Worm (Caenorhabditis elegans) whole organism, L4 larva: Measurements from ENCODE around the gene cri-2.
A peak's percentile ranks its signal among the peaks of the same experiment; 100 is the strongest.

ENCODE experiments used
- F10B5.3 ChIP-seq: sonication (generic microtip); optimal IDR thresholded peaks from 2 replicates; lab custom pipeline; 2016; ENCODE audit warnings: mild to moderate bottlenecking, missing genetic modification characterization, missing compliant biosample characterization
- T20F7.1 ChIP-seq: fragments of 200-800 bp; sonication (Bioruptor generic); optimal IDR thresholded peaks from 2 replicates; lab custom pipeline; 2018; ENCODE audit warnings: mild to moderate bottlenecking, missing genetic modification characterization, missing compliant biosample characterization
- Y105C5A.15 ChIP-seq: fragments of 200-800 bp; sonication (Bioruptor generic); IDR thresholded peaks from 2 replicates; pipeline ENCODE4 v1.3.6; 2022; ENCODE audit warnings: missing genetic modification characterization, missing compliant biosample characterization
- ZK337.2 ChIP-seq: fragments of 200-800 bp; sonication (Bioruptor generic); IDR thresholded peaks from 2 replicates; pipeline ENCODE4 v1.3.6; 2022; ENCODE audit warnings: missing genetic modification reagents, missing genetic modification characterization, missing compliant biosample characterization
- aha-1 ChIP-seq: fragments of 150-350 bp; peaks from one replicate; lab custom pipeline; 2014; ENCODE audit warnings: missing biosample characterization, missing genetic modification characterization
- aly-2 ChIP-seq: sonication (generic microtip); optimal IDR thresholded peaks from 2 replicates; lab custom pipeline; 2018; ENCODE audit warnings: missing biosample characterization, missing genetic modification characterization
- attf-4 ChIP-seq: sonication (generic microtip); optimal IDR thresholded peaks from 3 replicates; lab custom pipeline; 2017; ENCODE audit warnings: missing biosample characterization, missing genetic modification characterization
- ceh-62 ChIP-seq: sonication (generic microtip); optimal IDR thresholded peaks from 2 replicates; lab custom pipeline; 2017; ENCODE audit warnings: missing biosample characterization, missing genetic modification characterization
- daf-12 ChIP-seq: fragments of 150-350 bp; optimal IDR thresholded peaks from 2 replicates; lab custom pipeline; 2014; ENCODE audit warnings: missing biosample characterization, missing genetic modification reagents, missing genetic modification characterization
- daf-16 ChIP-seq, 3 experiments: sonication (generic microtip); optimal IDR thresholded peaks; 2 replicates each; lab custom pipeline; 2016 to 2017; ENCODE audit warnings: missing genetic modification characterization in 3 of 3, missing genetic modification reagents in 3 of 3, mild to moderate bottlenecking in 2 of 3, missing compliant biosample characterization in 2 of 3, missing biosample characterization in 1 of 3, moderate library complexity in 1 of 3
- dmd-8 ChIP-seq: fragments of 200-800 bp; sonication (Bioruptor generic); IDR thresholded peaks from 2 replicates; pipeline ENCODE4 v1.3.6; 2022; ENCODE audit warnings: missing genetic modification characterization, missing compliant biosample characterization
- egl-27 ChIP-seq: sonication (generic microtip); optimal IDR thresholded peaks from 3 replicates; lab custom pipeline; 2017; ENCODE audit warnings: missing biosample characterization, missing genetic modification reagents, missing genetic modification characterization
- fkh-10 ChIP-seq: fragments of 150-350 bp; optimal IDR thresholded peaks from 2 replicates; lab custom pipeline; 2014; ENCODE audit warnings: missing biosample characterization, missing genetic modification reagents, missing genetic modification characterization
- hif-1 ChIP-seq, 2 experiments: sonication (generic microtip); optimal IDR thresholded peaks; 2 replicates each; lab custom pipeline; 2016 to 2017; ENCODE audit warnings: missing compliant biosample characterization in 2 of 2, missing genetic modification characterization in 2 of 2, missing genetic modification reagents in 2 of 2, missing genotype in 2 of 2, mild to moderate bottlenecking in 1 of 2
- hlh-11 ChIP-seq: fragments of 200-800 bp; sonication (Bioruptor generic); optimal IDR thresholded peaks from 2 replicates; lab custom pipeline; 2018; ENCODE audit warnings: mild to moderate bottlenecking, missing genetic modification characterization, missing compliant biosample characterization
- hlh-30 ChIP-seq: sonication (generic microtip); optimal IDR thresholded peaks from 2 replicates; lab custom pipeline; 2017; ENCODE audit warnings: antibody characterized with exemption, mild to moderate bottlenecking, missing genetic modification characterization, missing compliant biosample characterization; ENCODE audit not compliant: insufficient read depth
- lin-1 ChIP-seq: fragments of 200-800 bp; sonication (Bioruptor generic); IDR thresholded peaks from 2 replicates; pipeline ENCODE4 v1.3.6; 2022; ENCODE audit warnings: missing genetic modification reagents, missing genetic modification characterization, missing compliant biosample characterization
- lin-15B ChIP-seq: fragments of 150-350 bp; sonication (generic microtip); optimal IDR thresholded peaks from 3 replicates; lab custom pipeline; 2014; ENCODE audit warnings: missing biosample characterization, missing genetic modification characterization
- mes-2 ChIP-seq: sonication (generic microtip); optimal IDR thresholded peaks from 2 replicates; lab custom pipeline; 2016; ENCODE audit warnings: missing genotype, mild to moderate bottlenecking, missing genetic modification characterization, missing compliant biosample characterization; ENCODE audit not compliant: poor library complexity, severe bottlenecking
- nhr-11 ChIP-seq: fragments of 150-350 bp; optimal IDR thresholded peaks from 2 replicates; lab custom pipeline; 2014; ENCODE audit warnings: missing biosample characterization, missing genetic modification characterization
- nhr-48 ChIP-seq: sonication (generic microtip); optimal IDR thresholded peaks from 2 replicates; lab custom pipeline; 2016; ENCODE audit warnings: mild to moderate bottlenecking, missing genetic modification characterization, missing compliant biosample characterization
- nhr-6 ChIP-seq: fragments of 150-350 bp; optimal IDR thresholded peaks from 2 replicates; lab custom pipeline; 2014; ENCODE audit warnings: missing biosample characterization, missing genetic modification characterization
- nhr-76 ChIP-seq: fragments of 150-350 bp; optimal IDR thresholded peaks from 2 replicates; lab custom pipeline; 2014; ENCODE audit warnings: missing biosample characterization, missing genetic modification characterization
- pha-4 ChIP-seq, 2 experiments: fragments of 150-350 bp in 1 of 2; fragments of 200-800 bp in 1 of 2; sonication (Bioruptor generic) in 1 of 2; IDR thresholded peaks in 1 of 2; optimal IDR thresholded peaks in 1 of 2; 2 replicates each; pipeline versions ENCODE4 v1.3.6 to Lab custom; 2014 to 2022; ENCODE audit warnings: missing genetic modification characterization in 2 of 2, missing genetic modification reagents in 2 of 2, missing biosample characterization in 1 of 2, missing compliant biosample characterization in 1 of 2
- set-16 ChIP-seq: fragments of 200-800 bp; sonication (Bioruptor generic); IDR thresholded peaks from 2 replicates; pipeline ENCODE4 v1.3.6; 2022; ENCODE audit warnings: missing genetic modification reagents, missing genetic modification characterization, missing compliant biosample characterization
- snpc-1.2 ChIP-seq: fragments of 200-800 bp; sonication (Bioruptor generic); IDR thresholded peaks from 2 replicates; pipeline ENCODE4 v1.3.6; 2022; ENCODE audit warnings: missing genetic modification reagents, missing genetic modification characterization, missing compliant biosample characterization
- snpc-4 ChIP-seq: fragments of 150-350 bp; optimal IDR thresholded peaks from 2 replicates; lab custom pipeline; 2014; ENCODE audit warnings: missing biosample characterization, missing genetic modification characterization
- tag-97 ChIP-seq: fragments of 200-800 bp; sonication (Bioruptor generic); IDR thresholded peaks from 2 replicates; pipeline ENCODE4 v1.3.6; 2022; ENCODE audit warnings: missing genetic modification characterization, missing compliant biosample characterization
- unc-39 ChIP-seq: sonication (generic microtip); optimal IDR thresholded peaks from 2 replicates; lab custom pipeline; 2017; ENCODE audit warnings: missing biosample characterization, missing genetic modification characterization
- unc-62 ChIP-seq, 3 experiments: fragments of 150-350 bp in 1 of 3; sonication (generic microtip); optimal IDR thresholded peaks in 2 of 3; peaks in 1 of 3; 1 replicate in 1 of 3; 2 replicates in 2 of 3; lab custom pipeline; 2014 to 2017; ENCODE audit warnings: missing biosample characterization in 3 of 3, missing genetic modification characterization in 3 of 3, missing genetic modification reagents in 3 of 3, missing genotype in 1 of 3
- zfp-2 ChIP-seq: sonication (generic microtip); optimal IDR thresholded peaks from 2 replicates; lab custom pipeline; 2016; ENCODE audit warnings: mild to moderate bottlenecking, missing genetic modification characterization, missing compliant biosample characterization
- zip-11 ChIP-seq: fragments of 200-800 bp; sonication (Bioruptor generic); IDR thresholded peaks from 2 replicates; pipeline ENCODE4 v1.3.6; 2022; ENCODE audit warnings: missing genetic modification characterization, missing compliant biosample characterization
- ztf-7 ChIP-seq: fragments of 150-350 bp; optimal IDR thresholded peaks from 2 replicates; lab custom pipeline; 2014; ENCODE audit warnings: missing biosample characterization, missing genetic modification characterization

cri-2 gene

ce11 chrV:8185737-8186136, 15.9 kb upstream of the cri-2 start, which contains the start of gene F20D6.2:
TSS of gene F20D6.2 (plus strand) at chrV:8186037.
- no peak for TF ChIP-seq zip-11 (GFP tag; lab: Robert Waterston, UW)
- peak; percentile 68 for TF ChIP-seq aha-1 (tag; lab: Kevin White, UChicago)
- TF ChIP-seq unc-62 (GFP tag; optimal IDR thresholded peaks at IDR 0.05 in 1 of 2; lab: Kevin White, UChicago) = peak in 1 of 2 experiments; percentile 1
- no peak for TF ChIP-seq unc-62 (tag; optimal IDR thresholded peaks at IDR 0.05; lab: Kevin White, UChicago)

- TF ChIP-seq aha-1 (tag; lab: Kevin White, UChicago) = peak; percentile 94
- TF ChIP-seq aly-2 (tag; lab: Kevin White, UChicago) = no peak
These were observed 13.2 kb upstream of the cri-2 start, which contains the start of gene F20D6.15 for ce11 chrV:8188421-8188820. TSS of gene F20D6.15 (minus strand) at chrV:8188467.

DNA sequence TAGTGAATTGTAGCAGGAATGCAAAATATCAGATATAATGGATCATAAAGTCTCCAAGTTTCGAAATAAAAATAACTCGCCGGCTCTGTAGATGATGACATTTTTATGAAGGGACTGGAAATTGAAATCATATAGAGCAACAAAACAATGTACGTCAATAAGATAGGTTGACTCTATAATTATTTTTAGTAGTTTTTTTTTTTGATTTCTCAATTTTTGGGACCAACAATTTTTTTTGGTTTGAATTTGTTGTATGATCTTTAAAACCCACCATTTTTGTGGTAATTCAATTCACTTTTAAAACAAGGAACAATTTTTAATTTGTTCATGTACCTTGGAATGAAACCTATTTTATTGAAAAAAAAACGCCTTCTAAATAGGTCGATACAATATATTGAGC, 11.6 kb upstream of the cri-2 start, which contains the start of gene F20D6.12:
Gene F20D6.12 (minus strand): TSS at position 101 of the 400 bp plus-strand sequence.
- TF ChIP-seq set-16 (GFP tag; lab: Robert Waterston, UW) (no peak), nhr-11 (no peak), pha-4 (GFP tag; IDR thresholded peaks at IDR 0.05; lab: Robert Waterston, UW) (no peak), pha-4 (tag; optimal IDR thresholded peaks at IDR 0.05; lab: Kevin White, UChicago) (no peak), nhr-6 (tag; lab: Kevin White, UChicago) (no peak), hlh-11 (tag; lab: Kevin White, UChicago) (no peak), mes-2 (no peak)

DNA sequence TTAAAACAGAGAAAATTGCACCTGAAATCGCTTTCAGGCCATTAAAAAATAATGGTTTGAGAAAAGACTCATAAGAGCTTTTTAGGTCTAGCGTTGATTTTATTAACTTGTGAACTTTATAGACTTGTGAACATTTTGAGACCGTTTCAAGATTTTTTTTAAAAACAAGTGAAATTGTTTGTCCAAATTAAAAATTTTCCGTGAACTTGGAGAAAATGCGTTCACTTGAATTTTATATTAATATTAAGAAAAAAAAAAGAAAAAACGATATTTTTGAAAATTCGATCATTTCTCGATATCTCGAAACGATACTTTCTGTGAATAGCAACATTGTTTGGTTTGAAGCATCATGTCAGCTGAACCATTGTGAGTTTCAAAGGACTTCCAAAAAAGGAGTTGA, 11.2 kb upstream of the cri-2 start, which contains the start of gene F20D6.1:
Gene F20D6.1 (plus strand): TSS at position 301 of the 400 bp plus-strand sequence.
- no peak for TF ChIP-seq dmd-8 (GFP tag; lab: Robert Waterston, UW)
- TF ChIP-seq snpc-1.2 (GFP tag; lab: Robert Waterston, UW) = no peak
- TF ChIP-seq egl-27 (tag; lab: Kevin White, UChicago) = no peak
- no peak for TF ChIP-seq tag-97 (GFP tag; lab: Robert Waterston, UW)
- no peak for TF ChIP-seq Y105C5A.15 (GFP tag; lab: Robert Waterston, UW)
- no peak for TF ChIP-seq hlh-11 (tag; lab: Kevin White, UChicago)
- TF ChIP-seq ceh-62 (tag; lab: Kevin White, UChicago) = no peak
- no peak for TF ChIP-seq lin-1 (GFP tag; lab: Robert Waterston, UW)
- TF ChIP-seq nhr-48 (tag; lab: Kevin White, UChicago) = no peak
- no peak for TF ChIP-seq fkh-10 (GFP tag; lab: Kevin White, UChicago)
- TF ChIP-seq ZK337.2 (GFP tag; lab: Robert Waterston, UW) = no peak
- TF ChIP-seq daf-12 = no peak
- no peak for TF ChIP-seq hlh-30 (tag; lab: Kevin White, UChicago)
- no peak for TF ChIP-seq hif-1 (tag; optimal IDR thresholded peaks at IDR 0.05; lab: Kevin White, UChicago)
- TF ChIP-seq snpc-4 (tag; lab: Kevin White, UChicago) = no peak
- TF ChIP-seq F10B5.3 = no peak
- no peak for TF ChIP-seq attf-4 (tag; lab: Kevin White, UChicago)

ce11 chrV:8195889-8196418, 5.7 kb upstream of the cri-2 start, which contains the start of gene F20D6.10:
TSS of gene F20D6.10 (minus strand) at chrV:8195939.
- TF ChIP-seq ztf-7 = no peak
- TF ChIP-seq zfp-2 = no peak
- no peak for TF ChIP-seq T20F7.1
- peak in 1 of 2 experiments; percentile 33 for TF ChIP-seq unc-62 (GFP tag; optimal IDR thresholded peaks at IDR 0.05 in 1 of 2; lab: Kevin White, UChicago)
- TF ChIP-seq unc-62 (tag; optimal IDR thresholded peaks at IDR 0.05; lab: Kevin White, UChicago) = no peak
- peak in 1 of 2 experiments; percentile 55 for TF ChIP-seq daf-16 (GFP tag; optimal IDR thresholded peaks at IDR 0.05; lab: Kevin White, UChicago)
- no peak for TF ChIP-seq daf-16 (tag; optimal IDR thresholded peaks at IDR 0.05; lab: Kevin White, UChicago)
- peak; percentile 58 for TF ChIP-seq aha-1 (tag; lab: Kevin White, UChicago)
- no peak for TF ChIP-seq unc-39 (tag; lab: Kevin White, UChicago)
- peak; percentile 41 for TF ChIP-seq hlh-30 (tag; lab: Kevin White, UChicago)
- TF ChIP-seq hlh-11 (tag; lab: Kevin White, UChicago) = no peak
- no peak for TF ChIP-seq nhr-76
- TF ChIP-seq lin-15B = no peak
- peak; percentile 34 for TF ChIP-seq nhr-11
- TF ChIP-seq, all 104 proteins: peak for 5
